Worm (Caenorhabditis elegans): Measurements from ENCODE around the gene T13F2.2.
"Not testable (repeated sequence)": the region's sequence is repeated elsewhere in the genome, so short reads cannot be mapped to it uniquely, and the experiment has no call there.

Gene T13F2.2

DNA sequence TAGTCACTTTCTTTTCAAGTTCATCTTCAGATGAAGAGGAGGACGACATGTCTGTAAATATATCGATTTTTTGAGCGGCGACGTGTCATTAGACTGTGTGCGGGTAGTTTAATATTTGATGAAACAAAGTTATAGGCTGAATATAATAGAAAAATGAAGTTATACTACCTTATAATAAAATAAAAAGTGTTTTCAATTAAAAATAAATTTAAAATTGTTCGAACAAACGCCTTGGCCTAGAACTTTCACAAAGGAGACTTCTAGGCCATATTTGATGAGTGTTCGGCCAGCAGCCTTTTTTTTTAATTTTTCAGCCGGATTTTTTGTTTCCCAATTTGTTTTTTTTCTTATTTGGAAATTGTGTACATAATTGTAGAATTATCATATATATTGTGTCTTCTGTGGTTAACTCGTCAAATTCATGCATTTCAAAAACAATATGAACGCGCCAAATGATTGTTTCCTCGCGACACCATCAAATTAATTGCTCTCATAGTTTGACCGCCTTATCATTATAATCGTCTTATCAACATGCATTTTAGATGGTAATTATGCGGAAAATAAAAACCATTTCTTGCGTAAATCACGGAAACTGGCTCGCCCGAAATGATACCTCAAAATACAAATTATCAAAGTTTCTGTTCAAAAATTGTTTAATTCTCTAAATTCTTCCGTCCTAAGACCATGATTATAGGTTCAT, at the start of gene T13F2.2:
Gene T13F2.2, minus strand, starts transcription at position 51 of the 700 bp plus-strand sequence.
- TF ChIP-seq tra-4 (tag; optimal IDR thresholded peaks at IDR 0.05) (no peak), ets-7 (tag; optimal IDR thresholded peaks at IDR 0.05) (no peak), tbx-11 (GFP tag; IDR thresholded peaks at IDR 0.05) (no peak), aly-1 (tag; optimal IDR thresholded peaks at IDR 0.05) (no peak), hmg-4 (GFP tag; optimal IDR thresholded peaks at IDR 0.05) (no peak), flt-1 (GFP tag; IDR thresholded peaks at IDR 0.05) (no peak), F13C5.2 (tag; optimal IDR thresholded peaks at IDR 0.05) (no peak), pes-1 (GFP tag; IDR thresholded peaks at IDR 0.05) (no peak), B0310.2 (tag; optimal IDR thresholded peaks at IDR 0.05) (no peak), tbx-37 (GFP tag; conservative IDR thresholded peaks at IDR 0.05) (no peak), ama-1 (optimal IDR thresholded peaks at IDR 0.05) (no peak), sea-1 (GFP tag; conservative IDR thresholded peaks at IDR 0.05) (no peak), hnd-1 (tag; optimal IDR thresholded peaks at IDR 0.05) (no peak)

DNA sequence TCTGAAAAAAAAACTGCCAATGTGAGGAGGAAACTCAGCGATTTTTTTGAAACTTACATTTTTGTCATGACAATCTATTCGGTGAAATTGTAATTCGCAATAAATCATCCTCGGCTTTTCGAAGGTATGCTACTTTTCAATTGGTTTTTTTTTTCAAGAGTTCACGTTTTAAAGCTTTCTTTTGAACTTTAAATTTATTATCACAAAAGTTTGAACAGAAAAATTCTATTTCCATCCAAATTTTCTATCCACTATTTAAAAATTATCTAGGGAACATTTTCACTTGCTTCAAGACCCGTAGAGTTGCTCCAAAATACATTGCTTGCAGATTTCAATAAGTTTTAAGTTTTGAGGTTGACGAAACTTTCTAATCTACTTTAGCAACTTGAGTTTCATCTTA, 49.4 kb upstream of the T13F2.2 start, which contains the start of gene K07F5.6:
Gene K07F5.6, minus strand, starts transcription at position 101 of the 400 bp plus-strand sequence.
- TF ChIP-seq hmg-4 (GFP tag; optimal IDR thresholded peaks at IDR 0.05) (no peak), flt-1 (GFP tag; IDR thresholded peaks at IDR 0.05) (no peak), sea-1 (GFP tag; conservative IDR thresholded peaks at IDR 0.05) (no peak), ceh-36 (tag; optimal IDR thresholded peaks at IDR 0.05) (no peak), tra-4 (tag; optimal IDR thresholded peaks at IDR 0.05) (no peak), hnd-1 (tag; optimal IDR thresholded peaks at IDR 0.05) (no peak), scrt-1 (GFP tag; IDR thresholded peaks at IDR 0.05) (no peak), aly-1 (tag; optimal IDR thresholded peaks at IDR 0.05) (no peak), pes-1 (GFP tag; IDR thresholded peaks at IDR 0.05) (no peak), ama-1 (optimal IDR thresholded peaks at IDR 0.05) (no peak), hmbx-1 (tag; optimal IDR thresholded peaks at IDR 0.05) (no peak), B0310.2 (tag; optimal IDR thresholded peaks at IDR 0.05) (no peak), ceh-13 (GFP tag; optimal IDR thresholded peaks at IDR 0.05) (no peak), F13C5.2 (tag; optimal IDR thresholded peaks at IDR 0.05) (no peak)

DNA sequence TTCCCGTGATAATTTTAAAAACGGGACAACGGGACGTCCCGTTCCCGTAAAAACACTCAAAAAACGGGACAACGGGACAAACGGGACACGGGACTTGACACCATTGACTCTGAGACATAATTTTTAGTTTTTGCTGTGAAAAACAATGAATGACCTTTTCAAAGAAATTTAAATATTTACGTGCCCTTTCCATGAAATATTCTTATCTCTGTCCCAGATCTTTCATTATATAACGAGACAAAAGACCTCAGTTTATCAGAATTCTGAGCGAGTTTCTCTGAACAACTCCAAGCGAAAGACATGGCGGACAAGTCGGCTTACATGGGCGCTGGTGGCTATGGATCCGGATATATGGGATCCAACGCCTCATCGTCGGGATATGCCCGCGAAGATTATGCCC, 46.6 kb upstream of the T13F2.2 start, which contains the start of gene nspd-2:
Gene nspd-2, plus strand, starts transcription at position 301 of the 400 bp plus-strand sequence.
- no peak for TF ChIP-seq ama-1 (optimal IDR thresholded peaks at IDR 0.05)
- TF ChIP-seq aly-1 (tag; optimal IDR thresholded peaks at IDR 0.05): no peak
- TF ChIP-seq ets-7 (tag; optimal IDR thresholded peaks at IDR 0.05): no peak
- TF ChIP-seq scrt-1 (GFP tag; IDR thresholded peaks at IDR 0.05): no peak
- no peak for TF ChIP-seq ceh-36 (tag; optimal IDR thresholded peaks at IDR 0.05)
- TF ChIP-seq tbx-37 (GFP tag; conservative IDR thresholded peaks at IDR 0.05): no peak
- TF ChIP-seq hnd-1 (tag; optimal IDR thresholded peaks at IDR 0.05): no peak
- no peak for TF ChIP-seq tra-4 (tag; optimal IDR thresholded peaks at IDR 0.05)
- no peak for TF ChIP-seq sea-1 (GFP tag; conservative IDR thresholded peaks at IDR 0.05)
- TF ChIP-seq flt-1 (GFP tag; IDR thresholded peaks at IDR 0.05): no peak
- no peak for TF ChIP-seq pes-1 (GFP tag; IDR thresholded peaks at IDR 0.05)
- TF ChIP-seq hmbx-1 (tag; optimal IDR thresholded peaks at IDR 0.05): no peak
- TF ChIP-seq ceh-13 (GFP tag; optimal IDR thresholded peaks at IDR 0.05): no peak
- no peak for TF ChIP-seq tbx-11 (GFP tag; IDR thresholded peaks at IDR 0.05)
- TF ChIP-seq F13C5.2 (tag; optimal IDR thresholded peaks at IDR 0.05): no peak
- no peak for TF ChIP-seq hmg-4 (GFP tag; optimal IDR thresholded peaks at IDR 0.05)
- no peak for TF ChIP-seq B0310.2 (tag; optimal IDR thresholded peaks at IDR 0.05)

DNA sequence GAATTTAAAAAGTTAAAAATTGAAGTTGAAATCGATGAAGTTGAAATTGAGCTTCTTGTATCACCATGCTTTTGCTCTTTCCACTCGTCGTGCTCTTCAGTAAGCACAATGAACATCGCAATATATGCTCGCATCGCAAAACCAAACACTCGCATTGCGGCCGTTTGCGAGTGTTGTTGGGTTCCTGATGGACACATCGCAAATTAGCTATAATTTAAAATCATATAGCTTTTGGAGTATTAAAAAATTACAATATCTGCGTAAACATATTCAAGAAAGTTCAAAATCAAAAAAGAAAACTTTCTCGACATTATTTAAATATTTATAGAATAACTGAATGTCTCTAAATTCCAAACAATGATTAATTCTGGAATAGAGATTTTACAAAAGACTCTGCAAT, 44.9 kb upstream of the T13F2.2 start, which contains the start of gene K07F5.17:
Gene K07F5.17, plus strand, starts transcription at position 301 of the 400 bp plus-strand sequence.
- TF ChIP-seq hnd-1 (tag; optimal IDR thresholded peaks at IDR 0.05) (no peak), ceh-36 (tag; optimal IDR thresholded peaks at IDR 0.05) (no peak), hmg-4 (GFP tag; optimal IDR thresholded peaks at IDR 0.05) (no peak), sea-1 (GFP tag; conservative IDR thresholded peaks at IDR 0.05) (no peak), B0310.2 (tag; optimal IDR thresholded peaks at IDR 0.05) (no peak), flt-1 (GFP tag; IDR thresholded peaks at IDR 0.05) (no peak), pes-1 (GFP tag; IDR thresholded peaks at IDR 0.05) (no peak), ama-1 (optimal IDR thresholded peaks at IDR 0.05) (no peak), tbx-37 (GFP tag; conservative IDR thresholded peaks at IDR 0.05) (no peak), hmbx-1 (tag; optimal IDR thresholded peaks at IDR 0.05) (no peak), ets-7 (tag; optimal IDR thresholded peaks at IDR 0.05) (no peak), tbx-11 (GFP tag; IDR thresholded peaks at IDR 0.05) (no peak), aly-1 (tag; optimal IDR thresholded peaks at IDR 0.05) (no peak), ceh-13 (GFP tag; optimal IDR thresholded peaks at IDR 0.05) (no peak), tra-4 (tag; optimal IDR thresholded peaks at IDR 0.05) (no peak), scrt-1 (GFP tag; IDR thresholded peaks at IDR 0.05) (no peak), F13C5.2 (tag; optimal IDR thresholded peaks at IDR 0.05) (no peak)

DNA sequence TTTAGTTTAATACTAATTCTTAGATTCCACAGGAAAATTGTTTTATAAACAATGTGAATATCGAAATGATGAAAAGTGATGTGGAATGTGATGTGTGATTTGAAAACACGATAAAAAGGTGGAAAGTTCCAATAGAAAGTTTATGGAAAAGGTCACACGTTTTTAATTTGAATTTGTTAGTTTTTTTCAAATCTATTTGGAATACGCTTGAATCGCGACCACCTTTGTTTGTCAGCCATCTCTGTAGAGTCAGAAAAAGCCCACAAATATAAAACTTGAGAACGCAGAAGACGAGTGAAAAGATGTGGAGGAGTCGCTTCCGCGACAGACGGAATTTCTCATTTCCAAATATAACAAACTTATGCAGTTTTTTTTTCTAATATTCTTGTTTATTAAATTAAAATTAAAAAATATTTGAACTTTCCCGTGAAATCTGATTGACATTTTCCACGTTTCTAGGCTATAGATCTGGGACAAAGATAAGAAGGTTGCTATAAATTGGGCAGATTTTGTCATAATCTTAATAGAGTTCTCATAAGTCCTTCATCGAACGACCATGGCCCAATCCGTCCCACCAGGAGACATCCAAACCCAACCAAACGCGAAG, 43.9 kb upstream of the T13F2.2 start, which contains the start of the genes kin-24 and msp-56:
Gene kin-24, minus strand, starts transcription at position 101 of the 607 bp plus-strand sequence.
Gene msp-56, plus strand, starts transcription at position 557 of the 607 bp plus-strand sequence.
- TF ChIP-seq ets-7 (tag; optimal IDR thresholded peaks at IDR 0.05): no peak
- no peak for TF ChIP-seq B0310.2 (tag; optimal IDR thresholded peaks at IDR 0.05)
- no peak for TF ChIP-seq hnd-1 (tag; optimal IDR thresholded peaks at IDR 0.05)
- TF ChIP-seq ceh-36 (tag; optimal IDR thresholded peaks at IDR 0.05): no peak
- no peak for TF ChIP-seq aly-1 (tag; optimal IDR thresholded peaks at IDR 0.05)
- no peak for TF ChIP-seq tbx-11 (GFP tag; IDR thresholded peaks at IDR 0.05)
- TF ChIP-seq tbx-37 (GFP tag; conservative IDR thresholded peaks at IDR 0.05): no peak
- no peak for TF ChIP-seq ama-1 (optimal IDR thresholded peaks at IDR 0.05)
- no peak for TF ChIP-seq scrt-1 (GFP tag; IDR thresholded peaks at IDR 0.05)
- TF ChIP-seq ceh-13 (GFP tag; optimal IDR thresholded peaks at IDR 0.05): no peak
- TF ChIP-seq F13C5.2 (tag; optimal IDR thresholded peaks at IDR 0.05): no peak
- TF ChIP-seq pes-1 (GFP tag; IDR thresholded peaks at IDR 0.05): no peak
- TF ChIP-seq flt-1 (GFP tag; IDR thresholded peaks at IDR 0.05): no peak
- no peak for TF ChIP-seq tra-4 (tag; optimal IDR thresholded peaks at IDR 0.05)
- TF ChIP-seq sea-1 (GFP tag; conservative IDR thresholded peaks at IDR 0.05): no peak
- no peak for TF ChIP-seq hmbx-1 (tag; optimal IDR thresholded peaks at IDR 0.05)
- no peak for TF ChIP-seq hmg-4 (GFP tag; optimal IDR thresholded peaks at IDR 0.05)

DNA sequence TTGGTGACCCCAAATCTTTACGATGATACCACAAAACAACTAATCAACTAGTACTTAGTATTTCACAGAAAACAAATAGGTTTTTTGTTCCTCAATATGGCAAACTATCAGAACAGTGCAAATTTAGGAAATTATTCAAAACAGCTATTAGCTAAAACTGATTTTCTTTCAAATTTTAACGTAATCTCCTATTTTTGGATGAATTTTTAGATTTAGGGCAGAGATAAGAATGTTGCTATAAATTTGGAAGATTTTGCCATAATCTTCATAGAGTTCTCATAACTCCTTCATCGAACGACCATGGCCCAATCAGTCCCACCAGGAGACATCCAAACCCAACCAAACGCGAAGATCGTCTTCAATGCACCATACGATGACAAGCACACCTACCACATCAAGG, 40.2 kb upstream of the T13F2.2 start, which contains the start of gene msp-10:
Gene msp-10, plus strand, starts transcription at position 301 of the 400 bp plus-strand sequence.
- not testable (repeated sequence) for TF ChIP-seq ceh-13 (GFP tag; optimal IDR thresholded peaks at IDR 0.05); hmg-4 (GFP tag; optimal IDR thresholded peaks at IDR 0.05); ceh-36 (tag; optimal IDR thresholded peaks at IDR 0.05)

Measured in whole organism, early embryonic.